Fruit fly (Drosophila melanogaster) S2 (cell line): ENCODE data around the gene CG14551.

Experiments
- CG8478 ChIP-seq: fragments of >200 bp; optimal IDR thresholded peaks from 2 replicates; lab custom pipeline; 2018
- CTCF ChIP-seq, 2 experiments: fragments of >200 bp; optimal IDR thresholded peaks; 2 replicates each; lab custom pipeline; 2018

dm6 chr3R:26042131-26042885 is 20.5 kb downstream of the CG14551 start:
- TF ChIP-seq CTCF (optimal IDR thresholded peaks at IDR 0.05; lab: Kevin White, UChicago) (no peak), CG8478 (no peak)
